Worm (Caenorhabditis elegans): ENCODE results near the gene cri-2.

The cri-2 gene

DNA sequence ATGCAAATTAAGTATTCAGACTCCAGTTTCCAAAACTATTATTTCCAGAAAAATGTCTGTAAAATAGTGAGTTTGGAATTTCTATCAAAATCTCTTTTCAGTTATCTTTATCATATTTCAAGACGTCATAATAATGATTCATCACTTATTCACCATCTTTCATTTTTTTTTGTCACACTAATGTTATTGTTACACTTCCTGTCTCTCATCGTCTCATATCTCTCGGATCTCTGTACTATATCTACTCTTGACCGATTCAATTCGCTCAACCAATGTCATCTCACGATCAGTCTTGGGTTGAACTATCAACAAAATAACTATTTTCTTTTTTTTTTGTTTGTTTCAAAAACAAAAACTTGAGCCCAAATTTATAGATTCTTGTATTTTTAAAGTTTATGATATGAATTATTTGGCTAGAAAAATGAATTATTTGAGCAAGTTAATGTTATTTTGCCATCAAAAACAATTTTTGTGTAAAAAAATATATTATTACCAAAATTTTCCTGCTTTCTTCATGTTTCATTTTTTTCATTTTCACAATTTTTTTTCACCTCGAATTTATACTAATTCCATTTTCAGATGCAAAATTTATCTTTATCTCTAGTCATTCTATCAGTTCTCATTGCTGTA lies at the start of gene cri-2:
cri-2 (plus strand) TSS at position 580 of the 630 bp plus-strand sequence.
- TF ChIP-seq him-1 (tag; optimal IDR thresholded peaks at IDR 0.05) (no peak), dao-5 (tag; optimal IDR thresholded peaks at IDR 0.05) (no peak), W03F9.2 (tag; optimal IDR thresholded peaks at IDR 0.05) (no peak)

DNA sequence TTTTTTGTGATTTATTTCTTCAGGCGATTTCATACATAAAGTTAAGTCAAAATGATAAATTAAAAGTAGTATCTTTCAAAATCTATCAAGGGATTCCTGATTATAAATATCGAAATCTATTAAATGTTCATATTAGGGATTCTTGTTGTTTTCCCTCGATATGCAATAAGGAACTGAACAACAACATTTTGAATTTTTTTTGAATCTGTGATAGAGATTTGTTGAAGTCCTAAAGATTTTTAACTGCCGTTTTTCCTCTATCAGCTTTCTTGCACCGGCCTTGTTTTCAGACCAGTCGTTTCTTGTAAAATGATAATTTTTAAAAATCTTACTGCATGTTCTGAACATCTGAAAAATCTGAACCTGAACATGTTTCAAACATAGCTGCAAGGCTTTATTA lies 45.9 kb upstream of the cri-2 start:
- TF ChIP-seq him-1 (tag; optimal IDR thresholded peaks at IDR 0.05) = no peak
- TF ChIP-seq dao-5 (tag; optimal IDR thresholded peaks at IDR 0.05) = no peak
- no peak for TF ChIP-seq W03F9.2 (tag; optimal IDR thresholded peaks at IDR 0.05)

ce11 chrV:8157446-8157845 lies 44.2 kb upstream of the cri-2 start, which contains the start of gene sul-2:
sul-2 (plus strand) TSS chrV:8157746.
- TF ChIP-seq W03F9.2 (tag; optimal IDR thresholded peaks at IDR 0.05) (no peak), him-1 (tag; optimal IDR thresholded peaks at IDR 0.05) (no peak), dao-5 (tag; optimal IDR thresholded peaks at IDR 0.05) (no peak)

DNA sequence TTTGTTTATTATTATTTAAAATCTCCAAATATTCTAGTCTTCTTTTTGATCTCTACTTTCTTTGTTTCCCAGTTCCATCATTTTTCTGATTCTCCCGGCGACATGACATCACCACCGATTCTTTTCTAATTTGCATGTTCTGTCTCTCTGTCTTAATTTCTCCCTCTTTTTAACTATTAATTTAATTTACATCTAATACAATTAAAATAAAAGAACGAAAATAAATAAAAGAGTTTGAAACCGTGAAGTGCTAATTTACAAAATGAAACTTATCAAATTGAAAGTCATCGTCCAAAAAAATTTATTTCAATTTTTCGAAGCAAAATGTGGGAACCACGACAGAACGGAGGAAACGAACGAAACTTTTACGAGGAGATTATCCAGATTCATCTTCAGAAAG lies 42.0 kb upstream of the cri-2 start, which contains the start of gene F20D6.6:
F20D6.6 (plus strand) TSS at position 301 of the 400 bp plus-strand sequence.
- TF ChIP-seq W03F9.2 (tag; optimal IDR thresholded peaks at IDR 0.05) (no peak), him-1 (tag; optimal IDR thresholded peaks at IDR 0.05) (no peak), dao-5 (tag; optimal IDR thresholded peaks at IDR 0.05) (no peak)

DNA sequence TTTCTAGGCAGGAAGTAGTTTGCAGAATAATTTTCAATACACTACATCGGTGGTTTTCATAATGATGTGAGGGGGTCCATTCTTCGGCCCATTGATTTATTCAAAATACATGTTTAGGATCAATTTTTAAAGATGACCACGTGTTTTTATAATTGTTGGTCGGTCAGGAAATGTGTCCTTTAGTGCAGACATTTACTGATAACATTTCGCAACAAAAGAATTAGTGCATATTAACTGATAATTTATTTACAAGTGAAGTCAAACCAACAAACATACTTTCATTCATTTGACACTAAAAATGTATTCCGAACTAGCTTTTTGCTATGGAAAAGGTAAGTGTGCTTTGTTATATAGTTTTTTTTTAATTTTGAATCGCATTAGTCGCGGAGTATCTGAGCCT lies 39.9 kb upstream of the cri-2 start, which contains the start of gene F20D6.5:
F20D6.5 (plus strand) TSS at position 259 of the 400 bp plus-strand sequence.
- TF ChIP-seq W03F9.2 (tag; optimal IDR thresholded peaks at IDR 0.05) = no peak
- no peak for TF ChIP-seq dao-5 (tag; optimal IDR thresholded peaks at IDR 0.05)
- no peak for TF ChIP-seq him-1 (tag; optimal IDR thresholded peaks at IDR 0.05)

- TF ChIP-seq dao-5 (tag; optimal IDR thresholded peaks at IDR 0.05) = no peak
- TF ChIP-seq W03F9.2 (tag; optimal IDR thresholded peaks at IDR 0.05) = no peak
- no peak for TF ChIP-seq him-1 (tag; optimal IDR thresholded peaks at IDR 0.05)
Observed at ce11 chrV:8163199-8163598, 38.4 kb upstream of the cri-2 start.

- no peak for TF ChIP-seq W03F9.2 (tag; optimal IDR thresholded peaks at IDR 0.05)
- TF ChIP-seq dao-5 (tag; optimal IDR thresholded peaks at IDR 0.05) = no peak
- no peak for TF ChIP-seq him-1 (tag; optimal IDR thresholded peaks at IDR 0.05)
Observed at ce11 chrV:8168219-8168962, 33.2 kb upstream of the cri-2 start, which contains the start of gene F20D6.8. F20D6.8 (minus strand) TSS chrV:8168269.

ce11 chrV:8169150-8169549 lies 32.5 kb upstream of the cri-2 start:
- TF ChIP-seq dao-5 (tag; optimal IDR thresholded peaks at IDR 0.05) = no peak
- no peak for TF ChIP-seq W03F9.2 (tag; optimal IDR thresholded peaks at IDR 0.05)
- no peak for TF ChIP-seq him-1 (tag; optimal IDR thresholded peaks at IDR 0.05)

DNA sequence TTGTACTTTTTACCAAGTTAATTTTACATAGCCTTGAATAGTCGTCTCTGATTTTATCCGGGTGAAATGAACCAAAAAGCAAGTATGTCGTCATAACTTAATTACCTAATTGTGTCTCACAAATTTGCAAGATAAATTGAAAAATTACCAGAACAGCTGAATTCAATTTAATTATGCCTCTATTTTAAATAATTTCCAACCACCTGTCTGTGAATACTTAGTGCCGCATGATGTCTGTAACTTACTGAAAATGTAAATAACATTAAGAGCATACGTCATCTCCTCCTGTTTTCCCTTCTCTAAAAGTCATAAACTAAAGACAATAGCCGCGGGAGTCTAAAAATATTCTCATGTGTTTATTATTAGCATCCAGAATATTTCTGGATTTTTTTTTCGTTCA lies 31.3 kb upstream of the cri-2 start:
- TF ChIP-seq dao-5 (tag; optimal IDR thresholded peaks at IDR 0.05) (no peak), W03F9.2 (tag; optimal IDR thresholded peaks at IDR 0.05) (no peak), him-1 (tag; optimal IDR thresholded peaks at IDR 0.05) (no peak)

ce11 chrV:8171688-8172087 lies 29.9 kb upstream of the cri-2 start:
- TF ChIP-seq dao-5 (tag; optimal IDR thresholded peaks at IDR 0.05) (no peak), him-1 (tag; optimal IDR thresholded peaks at IDR 0.05) (no peak), W03F9.2 (tag; optimal IDR thresholded peaks at IDR 0.05) (no peak)

- TF ChIP-seq dao-5 (tag; optimal IDR thresholded peaks at IDR 0.05) (no peak), W03F9.2 (tag; optimal IDR thresholded peaks at IDR 0.05) (no peak), him-1 (tag; optimal IDR thresholded peaks at IDR 0.05) (no peak)
Observed at ce11 chrV:8177349-8177748, 24.3 kb upstream of the cri-2 start, which contains the start of gene F20D6.9. F20D6.9 (minus strand) TSS chrV:8177449.

- TF ChIP-seq dao-5 (tag; optimal IDR thresholded peaks at IDR 0.05) (no peak), him-1 (tag; optimal IDR thresholded peaks at IDR 0.05) (no peak), W03F9.2 (tag; optimal IDR thresholded peaks at IDR 0.05) (no peak)
Observed at ce11 chrV:8178279-8178678, 23.3 kb upstream of the cri-2 start.

DNA sequence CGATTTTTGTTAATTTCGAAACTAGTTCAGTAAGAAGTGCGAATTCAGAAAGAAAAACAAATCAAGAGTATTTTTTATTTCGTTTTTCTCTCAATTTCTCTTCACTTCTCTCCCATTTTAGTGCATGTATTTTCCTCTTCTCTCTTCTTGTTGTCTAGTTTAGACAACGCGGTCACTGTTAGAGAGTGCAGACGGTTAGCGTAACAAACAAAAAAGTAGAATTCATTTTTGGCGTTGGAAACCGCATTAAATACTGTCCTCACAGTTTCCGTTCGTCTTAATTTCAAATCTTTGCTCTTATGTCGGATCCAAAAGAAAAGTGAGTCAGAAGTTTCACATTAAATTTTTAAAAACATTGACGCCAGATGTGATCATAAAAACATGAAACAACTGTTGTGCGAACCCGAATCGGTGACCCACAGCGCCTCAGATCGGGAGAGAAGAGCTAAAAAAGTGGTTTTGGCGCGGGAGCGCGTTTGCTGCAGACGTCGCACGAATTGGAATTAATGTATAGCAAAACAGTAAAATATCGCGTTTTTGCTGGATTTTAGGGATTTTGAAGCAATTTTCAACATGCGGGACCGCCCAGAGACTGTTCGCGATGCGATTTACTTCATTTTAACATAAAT lies 22.6 kb upstream of the cri-2 start, which contains the start of gene srp-7:
srp-7 (plus strand) TSS at position 213 of the 629 bp plus-strand sequence.
- TF ChIP-seq dao-5 (tag; optimal IDR thresholded peaks at IDR 0.05) (no peak), W03F9.2 (tag; optimal IDR thresholded peaks at IDR 0.05) (no peak)

ce11 chrV:8183384-8183783 lies 18.2 kb upstream of the cri-2 start, which contains the start of gene srp-8:
srp-8 (plus strand) TSS chrV:8183684.
- TF ChIP-seq him-1 (tag; optimal IDR thresholded peaks at IDR 0.05) = no peak
- no peak for TF ChIP-seq dao-5 (tag; optimal IDR thresholded peaks at IDR 0.05)
- TF ChIP-seq W03F9.2 (tag; optimal IDR thresholded peaks at IDR 0.05) = no peak
